Worm (Caenorhabditis elegans) whole organism, midembryonic: Measurements from ENCODE around the gene K02E2.7.

ENCODE experiments used
- T22C8.4 ChIP-seq: fragments of 200-800 bp; sonication (Bioruptor generic); IDR thresholded peaks from 2 replicates; pipeline ENCODE4 v1.3.6; 2022; ENCODE audit warnings: missing genetic modification characterization, missing compliant biosample characterization
- cog-1 ChIP-seq: sonication (generic microtip); optimal IDR thresholded peaks from 2 replicates; lab custom pipeline; 2016; ENCODE audit warnings: missing genetic modification characterization, missing compliant biosample characterization
- flt-1 ChIP-seq: fragments of 200-800 bp; sonication (Bioruptor generic); IDR thresholded peaks from 2 replicates; pipeline ENCODE4 v1.3.6; 2022; ENCODE audit warnings: missing genetic modification characterization, missing compliant biosample characterization
- klf-2 ChIP-seq: fragments of 200-800 bp; sonication (Bioruptor generic); conservative IDR thresholded peaks from 2 replicates; pipeline ENCODE4 v1.3.6; 2022; ENCODE audit warnings: missing genetic modification reagents, missing genetic modification characterization, missing compliant biosample characterization
- ref-1 ChIP-seq: fragments of 200-800 bp; sonication (Bioruptor generic); conservative IDR thresholded peaks from 2 replicates; pipeline ENCODE4 v1.3.6; 2022; ENCODE audit warnings: missing genetic modification reagents, missing genetic modification characterization, missing compliant biosample characterization
- tab-1 ChIP-seq: fragments of 200-800 bp; sonication (Bioruptor generic); IDR thresholded peaks from 2 replicates; pipeline ENCODE4 v1.3.6; 2022; ENCODE audit warnings: missing genetic modification characterization, missing compliant biosample characterization
- ztf-23 ChIP-seq: fragments of 200-800 bp; sonication (Bioruptor generic); IDR thresholded peaks from 2 replicates; pipeline ENCODE4 v1.3.6; 2022; ENCODE audit warnings: missing genetic modification reagents, missing genetic modification characterization, missing compliant biosample characterization

DNA sequence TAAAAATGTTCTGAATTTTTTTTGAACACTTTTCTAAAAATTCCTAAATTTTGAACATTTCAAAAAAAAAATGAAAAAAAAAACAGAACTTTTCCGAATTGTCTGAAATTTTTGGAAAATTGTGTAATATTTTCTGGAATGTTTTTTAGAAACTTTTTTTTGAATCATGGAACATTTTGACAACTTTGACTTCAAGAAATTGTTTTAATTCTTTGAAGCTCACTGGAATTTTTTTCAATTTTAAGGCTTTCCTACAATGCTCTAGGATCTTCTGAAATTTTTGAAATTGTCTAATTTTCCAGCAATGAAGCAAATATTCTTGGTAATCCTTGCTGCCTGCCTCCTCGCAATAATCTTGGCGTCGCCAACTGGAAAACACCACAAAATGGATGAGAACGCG, 11.6 kb downstream of the K02E2.7 start, which contains the start of gene ins-35:
- TF ChIP-seq ref-1 (GFP tag; lab: Robert Waterston, UW) (no peak), klf-2 (GFP tag; lab: Robert Waterston, UW) (no peak), ztf-23 (GFP tag; lab: Robert Waterston, UW) (no peak), T22C8.4 (GFP tag; lab: Robert Waterston, UW) (no peak), tab-1 (GFP tag; lab: Robert Waterston, UW) (no peak), flt-1 (GFP tag; lab: Robert Waterston, UW) (no peak), cog-1 (tag; lab: Kevin White, UChicago) (no peak)
